Worm (Caenorhabditis elegans): ENCODE results near the gene tbx-8.

ce11 chrIII:10305295-10305694 lies 41.9 kb upstream of the tbx-8 start:
- no peak for TF ChIP-seq nhr-42 (GFP tag; IDR thresholded peaks at IDR 0.05)
- TF ChIP-seq php-3 (GFP tag; IDR thresholded peaks at IDR 0.05) = 0 out of 2 replicates have a peak, but pooled peaks have one; percentile 39
- no peak for TF ChIP-seq unc-130 (GFP tag; optimal IDR thresholded peaks at IDR 0.05)
- TF ChIP-seq lsy-2 (tag; optimal IDR thresholded peaks at IDR 0.05) = no peak
- no peak for TF ChIP-seq aly-2 (tag; optimal IDR thresholded peaks at IDR 0.05)
- no peak for TF ChIP-seq hlh-30 (tag; optimal IDR thresholded peaks at IDR 0.05; ENCODE audit: insufficient read depth)
- no peak for TF ChIP-seq spr-3 (GFP tag; optimal IDR thresholded peaks at IDR 0.05)
- no peak for TF ChIP-seq daf-12 (tag; optimal IDR thresholded peaks at IDR 0.05)
- no peak for TF ChIP-seq lin-39 (tag; optimal IDR thresholded peaks at IDR 0.05)
- TF ChIP-seq ceh-82 (tag; optimal IDR thresholded peaks at IDR 0.05) = no peak
- no peak for TF ChIP-seq nhr-76 (tag; optimal IDR thresholded peaks at IDR 0.05)
- no peak for TF ChIP-seq zag-1 (tag; optimal IDR thresholded peaks at IDR 0.05)

Measured in whole organism, L4 larva.